Fruit fly (Drosophila melanogaster) whole organism, embryonic: ENCODE measurements around the gene CG32984.

ENCODE experiments used
- Bdp1 ChIP-seq: fragments of 200-800 bp; sonication (Bioruptor generic); optimal IDR thresholded peaks from 3 replicates; lab custom pipeline; 2016; ENCODE audit warnings: missing biosample characterization, missing genetic modification characterization
- CG10543 ChIP-seq: fragments of 200-800 bp; sonication (Bioruptor generic); optimal IDR thresholded peaks from 3 replicates; lab custom pipeline; 2017; ENCODE audit warnings: missing biosample characterization, mild to moderate bottlenecking, missing genetic modification characterization, moderate library complexity
- CG12769 ChIP-seq: fragments of 200-800 bp; sonication (Bioruptor generic); optimal IDR thresholded peaks from 2 replicates; lab custom pipeline; 2019; ENCODE audit warnings: missing biosample characterization, mild to moderate bottlenecking, missing genetic modification characterization, moderate library complexity
- CG13894 ChIP-seq: fragments of 200-800 bp; sonication (Bioruptor generic); optimal IDR thresholded peaks from 3 replicates; lab custom pipeline; 2018; ENCODE audit warnings: missing biosample characterization, mild to moderate bottlenecking, missing genetic modification characterization, moderate library complexity
- CG14710 ChIP-seq: fragments of 200-800 bp; sonication (Bioruptor generic); optimal IDR thresholded peaks from 3 replicates; lab custom pipeline; 2019; ENCODE audit warnings: missing biosample characterization, mild to moderate bottlenecking, missing genetic modification characterization, moderate library complexity
- CG17829 ChIP-seq: fragments of 200-800 bp; optimal IDR thresholded peaks from 2 replicates; lab custom pipeline; 2019; ENCODE audit warnings: missing biosample characterization, mild to moderate bottlenecking, missing genetic modification characterization, moderate library complexity
- CG18599 ChIP-seq: fragments of 200-800 bp; sonication (Bioruptor generic); optimal IDR thresholded peaks from 3 replicates; lab custom pipeline; 2017; ENCODE audit warnings: missing biosample characterization, missing genetic modification characterization, mild to moderate bottlenecking, moderate library complexity, missing genetic modification reagents
- CG2199 ChIP-seq: fragments of 200-800 bp; sonication (Bioruptor generic); IDR thresholded peaks from 3 replicates; pipeline ENCODE4 v1.3.6; 2022; ENCODE audit warnings: missing biosample characterization, missing genetic modification characterization
- CG34376 ChIP-seq: fragments of 200-800 bp; sonication (Bioruptor generic); optimal IDR thresholded peaks from 2 replicates; lab custom pipeline; 2018; ENCODE audit warnings: missing biosample characterization, mild to moderate bottlenecking, missing genetic modification characterization
- CG4282 ChIP-seq: fragments of 200-800 bp; sonication (Bioruptor generic); optimal IDR thresholded peaks from 2 replicates; lab custom pipeline; 2016; ENCODE audit warnings: missing biosample characterization, missing genetic modification characterization
- CG5180 ChIP-seq: fragments of 200-800 bp; sonication (Bioruptor generic); optimal IDR thresholded peaks from 3 replicates; lab custom pipeline; 2017; ENCODE audit warnings: missing biosample characterization, missing genetic modification characterization, mild to moderate bottlenecking, moderate library complexity, missing genetic modification reagents
- CG6175 ChIP-seq: fragments of 200-800 bp; sonication (Bioruptor generic); IDR thresholded peaks from 3 replicates; pipeline ENCODE4 v1.3.6; 2022; ENCODE audit warnings: missing biosample characterization, missing genetic modification characterization
- CG6272 ChIP-seq: fragments of 200-800 bp; sonication (Bioruptor generic); IDR thresholded peaks from 2 replicates; pipeline ENCODE4 v1.3.6; 2022; ENCODE audit warnings: missing biosample characterization, missing genetic modification characterization
- Chrac-16 ChIP-seq: fragments of 200-800 bp; sonication (Bioruptor generic); optimal IDR thresholded peaks from 3 replicates; lab custom pipeline; 2016; ENCODE audit warnings: missing biosample characterization, missing genetic modification characterization
- Deaf1 ChIP-seq: fragments of 200-800 bp; optimal IDR thresholded peaks from 3 replicates; lab custom pipeline; 2019; ENCODE audit warnings: missing biosample characterization, mild to moderate bottlenecking, missing genetic modification characterization, moderate library complexity
- GATAe ChIP-seq: fragments of 200-800 bp; sonication (Bioruptor generic); conservative IDR thresholded peaks from 2 replicates; pipeline ENCODE4 v1.3.6; 2022; ENCODE audit warnings: missing biosample characterization, missing genetic modification characterization
- H15 ChIP-seq: fragments of 200-800 bp; sonication (Bioruptor generic); IDR thresholded peaks from 3 replicates; pipeline ENCODE4 v1.3.6; 2022; ENCODE audit warnings: missing biosample characterization, missing genetic modification characterization
- Hey ChIP-seq: fragments of 200-800 bp; sonication (Bioruptor generic); optimal IDR thresholded peaks from 3 replicates; lab custom pipeline; 2018; ENCODE audit warnings: missing biosample characterization, mild to moderate bottlenecking, missing genetic modification characterization
- HmgZ ChIP-seq: fragments of 200-800 bp; sonication (Bioruptor generic); optimal IDR thresholded peaks from 2 replicates; lab custom pipeline; 2018; ENCODE audit warnings: missing biosample characterization, mild to moderate bottlenecking, missing genetic modification characterization
- Jarid2 ChIP-seq: fragments of 200-800 bp; sonication (Bioruptor generic); optimal IDR thresholded peaks from 3 replicates; lab custom pipeline; 2017; ENCODE audit warnings: mild to moderate bottlenecking, missing biosample characterization, missing genetic modification reagents, missing genetic modification characterization
- MBD-R2 ChIP-seq: fragments of 200-800 bp; sonication (Bioruptor generic); IDR thresholded peaks from 2 replicates; pipeline ENCODE4 v1.3.6; 2022; ENCODE audit warnings: missing biosample characterization, missing genetic modification characterization
- Med ChIP-seq: fragments of 200-800 bp; sonication (Bioruptor generic); peaks from one replicate; lab custom pipeline; 2016; ENCODE audit warnings: missing biosample characterization, missing genetic modification characterization, mild to moderate bottlenecking, inconsistent platforms, moderate library complexity
- Pdp1 ChIP-seq, 2 experiments: fragments of 200-800 bp; sonication (Bioruptor generic); optimal IDR thresholded peaks; 3 replicates each; lab custom pipeline; 2016; ENCODE audit warnings: missing biosample characterization in 2 of 2, missing genetic modification characterization in 2 of 2, mild to moderate bottlenecking in 1 of 2, moderate library complexity in 1 of 2
- Rx ChIP-seq: fragments of 200-800 bp; sonication (Bioruptor generic); IDR thresholded peaks from 2 replicates; pipeline ENCODE4 v1.3.6; 2022; ENCODE audit warnings: missing biosample characterization, missing genetic modification characterization
- Trl ChIP-seq, 3 experiments: fragments of >200 bp in 2 of 3; fragments of 200-800 bp in 1 of 3; sonication (Bioruptor generic) in 1 of 3; optimal IDR thresholded peaks; 2 replicates in 1 of 3; 3 replicates in 2 of 3; lab custom pipeline; 2016 to 2017; ENCODE audit warnings: missing biosample characterization in 1 of 3, missing genetic modification characterization in 1 of 3
- Vsx1 ChIP-seq: fragments of 200-800 bp; sonication (Bioruptor generic); optimal IDR thresholded peaks from 2 replicates; lab custom pipeline; 2017; ENCODE audit warnings: missing biosample characterization, mild to moderate bottlenecking, missing genetic modification characterization, missing genetic modification reagents
- abd-A ChIP-seq: fragments of 200-800 bp; sonication (Bioruptor generic); optimal IDR thresholded peaks from 3 replicates; lab custom pipeline; 2019; ENCODE audit warnings: missing biosample characterization, mild to moderate bottlenecking, missing genetic modification characterization, moderate library complexity
- cg ChIP-seq: fragments of 200-800 bp; sonication (Bioruptor generic); optimal IDR thresholded peaks from 3 replicates; lab custom pipeline; 2019; ENCODE audit warnings: missing biosample characterization, mild to moderate bottlenecking, missing genetic modification characterization, moderate library complexity
- ci ChIP-seq: fragments of 200-800 bp; sonication (Bioruptor generic); IDR thresholded peaks from 3 replicates; pipeline ENCODE4 v1.3.6; 2022; ENCODE audit warnings: missing biosample characterization, missing genetic modification characterization
- corto ChIP-seq: fragments of 200-800 bp; sonication (Bioruptor generic); optimal IDR thresholded peaks from 2 replicates; lab custom pipeline; 2016; ENCODE audit warnings: missing biosample characterization, mild to moderate bottlenecking, missing genetic modification characterization, moderate library complexity
- crol ChIP-seq: fragments of 200-800 bp; sonication (Bioruptor generic); IDR thresholded peaks from 2 replicates; pipeline ENCODE4 v1.3.6; 2022; ENCODE audit warnings: missing biosample characterization, missing genetic modification characterization
- cwo ChIP-seq: fragments of 200-800 bp; sonication (Bioruptor generic); optimal IDR thresholded peaks from 3 replicates; lab custom pipeline; 2017; ENCODE audit warnings: missing biosample characterization, missing genetic modification characterization, mild to moderate bottlenecking, moderate library complexity, missing genetic modification reagents
- exex ChIP-seq: fragments of 200-800 bp; sonication (Bioruptor generic); optimal IDR thresholded peaks from 4 replicates; lab custom pipeline; 2018; ENCODE audit warnings: missing biosample characterization, mild to moderate bottlenecking, missing genetic modification characterization, moderate library complexity
- fd102C ChIP-seq: fragments of 200-800 bp; sonication (Bioruptor generic); optimal IDR thresholded peaks from 2 replicates; lab custom pipeline; 2018; ENCODE audit warnings: missing biosample characterization, mild to moderate bottlenecking, missing genetic modification characterization, moderate library complexity
- ftz-f1 ChIP-seq: fragments of 200-800 bp; sonication (Bioruptor generic); optimal IDR thresholded peaks from 2 replicates; lab custom pipeline; 2016; ENCODE audit warnings: missing biosample characterization, missing genetic modification characterization
- grn ChIP-seq: fragments of 200-800 bp; sonication (Bioruptor generic); optimal IDR thresholded peaks from 3 replicates; lab custom pipeline; 2017; ENCODE audit warnings: missing biosample characterization, missing genetic modification characterization
- gsb ChIP-seq: fragments of 200-800 bp; sonication (Bioruptor generic); IDR thresholded peaks from 2 replicates; pipeline ENCODE4 v1.3.6; 2022; ENCODE audit warnings: missing biosample characterization, missing genetic modification characterization
- lab ChIP-seq: fragments of 200-800 bp; sonication (Bioruptor generic); optimal IDR thresholded peaks from 3 replicates; lab custom pipeline; 2017; ENCODE audit warnings: missing biosample characterization, missing genetic modification characterization, mild to moderate bottlenecking, moderate library complexity, missing genetic modification reagents
- lbe ChIP-seq: fragments of 200-800 bp; sonication (Bioruptor generic); optimal IDR thresholded peaks from 2 replicates; lab custom pipeline; 2016; ENCODE audit warnings: missing biosample characterization, mild to moderate bottlenecking, missing genetic modification characterization
- mam ChIP-seq: fragments of 200-800 bp; sonication (Bioruptor generic); optimal IDR thresholded peaks from 3 replicates; lab custom pipeline; 2016; ENCODE audit warnings: missing biosample characterization, missing genetic modification characterization
- mirr ChIP-seq: fragments of 200-800 bp; sonication (Bioruptor generic); optimal IDR thresholded peaks from 3 replicates; lab custom pipeline; 2018; ENCODE audit warnings: missing biosample characterization, mild to moderate bottlenecking, missing genetic modification characterization
- nom ChIP-seq: fragments of 200-800 bp; sonication (Bioruptor generic); optimal IDR thresholded peaks from 2 replicates; lab custom pipeline; 2017; ENCODE audit warnings: missing biosample characterization, missing genetic modification characterization, mild to moderate bottlenecking, moderate library complexity, missing genetic modification reagents
- sd ChIP-seq: fragments of 200-800 bp; sonication (Bioruptor generic); optimal IDR thresholded peaks from 3 replicates; lab custom pipeline; 2018; ENCODE audit warnings: missing biosample characterization, mild to moderate bottlenecking, missing genetic modification characterization, moderate library complexity
- seq ChIP-seq: fragments of 200-800 bp; sonication (Bioruptor generic); IDR thresholded peaks from 2 replicates; pipeline ENCODE4 v1.3.6; 2022; ENCODE audit warnings: missing biosample characterization, missing genetic modification characterization
- sug ChIP-seq: fragments of 200-800 bp; optimal IDR thresholded peaks from 2 replicates; lab custom pipeline; 2019; ENCODE audit warnings: missing biosample characterization, mild to moderate bottlenecking, missing genetic modification characterization, moderate library complexity
- wek ChIP-seq: fragments of 200-800 bp; sonication (Bioruptor generic); optimal IDR thresholded peaks from 3 replicates; lab custom pipeline; 2018; ENCODE audit warnings: missing biosample characterization, mild to moderate bottlenecking, missing genetic modification characterization, moderate library complexity
- yki ChIP-seq: fragments of >200 bp; optimal IDR thresholded peaks from 3 replicates; lab custom pipeline; 2018

Gene CG32984

dm6 chr2L:8989037-8989591 lies 24.4 kb downstream of the CG32984 start, which contains the start of gene rost:
rost (minus strand) TSS chr2L:8989539.
- TF ChIP-seq mam (GFP tag; lab: Kevin White, UChicago) (no peak), sd (tag; lab: Kevin White, UChicago) (peak; percentile 3), CG17829 (no peak), Pdp1 (GFP tag; optimal IDR thresholded peaks at IDR 0.05; lab: Kevin White, UChicago) (peak in 1 of 2 experiments; percentile 69), Chrac-16 (GFP tag; lab: Kevin White, UChicago) (no peak), Jarid2 (GFP tag; lab: Kevin White, UChicago) (peak; percentile 41), Trl (optimal IDR thresholded peaks at IDR 0.05; lab: Kevin White, UChicago) (peak; percentile 11 to 57), Trl (GFP tag; optimal IDR thresholded peaks at IDR 0.05; lab: Kevin White, UChicago) (no peak), Hey (tag; lab: Kevin White, UChicago) (peak; percentile 82), HmgZ (tag; lab: Kevin White, UChicago) (peak; percentile 44), corto (GFP tag; lab: Kevin White, UChicago) (peak; percentile 51), CG34376 (peak; percentile 86), abd-A (tag; lab: Kevin White, UChicago) (no peak), CG5180 (GFP tag; lab: Kevin White, UChicago) (peak; percentile 77), ftz-f1 (GFP tag; lab: Kevin White, UChicago) (no peak), nom (peak; percentile 57), Bdp1 (GFP tag; lab: Kevin White, UChicago) (no peak), sug (tag; lab: Kevin White, UChicago) (peak; percentile 86), MBD-R2 (GFP tag; lab: Robert Waterston, UW) (0 out of 2 replicates have a peak, but pooled peaks have one; percentile 7), Deaf1 (tag; lab: Kevin White, UChicago) (peak; percentile 94), cg (GFP tag; lab: Kevin White, UChicago) (peak; percentile 22), CG10543 (GFP tag; lab: Kevin White, UChicago) (peak; percentile 75), grn (GFP tag; lab: Kevin White, UChicago) (peak; percentile 73), Rx (GFP tag; lab: Robert Waterston, UW) (no peak), fd102C (no peak), crol (GFP tag; lab: Robert Waterston, UW) (peak; percentile 60), lbe (GFP tag; lab: Kevin White, UChicago) (peak; percentile 54), CG18599 (peak; percentile 49), wek (no peak), CG6175 (GFP tag; lab: Robert Waterston, UW) (no peak), lab (GFP tag; lab: Kevin White, UChicago) (peak; percentile 25), CG2199 (GFP tag; lab: Robert Waterston, UW) (0 out of 3 replicates have a peak, but pooled peaks have one; percentile 22), CG4282 (GFP tag; lab: Kevin White, UChicago) (no peak), CG13894 (tag; lab: Kevin White, UChicago) (peak; percentile 46), CG12769 (peak; percentile 94), cwo (peak; percentile 40)

- TF ChIP-seq CG14710 (tag; lab: Kevin White, UChicago) (no peak), mirr (GFP tag; lab: Kevin White, UChicago) (peak; percentile 26), Vsx1 (no peak), CG34376 (peak; percentile 86), lab (GFP tag; lab: Kevin White, UChicago) (peak; percentile 15), sug (tag; lab: Kevin White, UChicago) (peak; percentile 95), CG18599 (peak; percentile 18), sd (tag; lab: Kevin White, UChicago) (peak; percentile 20), GATAe (peak; percentile 36; the same call in 1 of the 2 replicates), Deaf1 (tag; lab: Kevin White, UChicago) (peak; percentile 34), CG10543 (GFP tag; lab: Kevin White, UChicago) (peak; percentile 45), exex (tag; lab: Kevin White, UChicago) (peak; percentile 95), HmgZ (tag; lab: Kevin White, UChicago) (peak; percentile 0), gsb (no peak), cwo (peak; percentile 66), H15 (GFP tag; lab: Robert Waterston, UW) (no peak), seq (GFP tag; lab: Robert Waterston, UW) (no peak), Med (GFP tag; lab: Kevin White, UChicago) (peak; percentile 53), grn (GFP tag; lab: Kevin White, UChicago) (peak; percentile 65), yki (lab: Kevin White, UChicago) (no peak), Hey (tag; lab: Kevin White, UChicago) (peak; percentile 40), ci (GFP tag; lab: Robert Waterston, UW) (0 out of 3 replicates have a peak, but pooled peaks have one; percentile 14), CG6272 (GFP tag; lab: Robert Waterston, UW) (no peak)
Measured at dm6 chr2L:8991583-8991982, 26.8 kb downstream of the CG32984 start, which contains the start of gene CG9555. CG9555 (plus strand) TSS chr2L:8991735.
